Worm (Caenorhabditis elegans): ENCODE results near the gene ZK1240.6.

Gene ZK1240.6

ce11 chrII:2302330-2302729, 20.4 kb downstream of the ZK1240.6 start, which contains the start of gene B0281.6:
TSS of gene B0281.6 (minus strand) at chrII:2302430.
- TF ChIP-seq ztf-1 (GFP tag; conservative IDR thresholded peaks at IDR 0.05) (no peak), mdl-1 (tag; optimal IDR thresholded peaks at IDR 0.05) (no peak), egl-27 (tag; optimal IDR thresholded peaks at IDR 0.05) (no peak), nhr-11 (tag; optimal IDR thresholded peaks at IDR 0.05) (no peak), elt-1 (tag; optimal IDR thresholded peaks at IDR 0.05) (no peak), ztf-11 (tag; optimal IDR thresholded peaks at IDR 0.05) (no peak), peb-1 (tag; optimal IDR thresholded peaks at IDR 0.05) (no peak), R02D3.7 (tag; optimal IDR thresholded peaks at IDR 0.05) (no peak), fos-1 (tag; optimal IDR thresholded peaks at IDR 0.05) (no peak), sem-4 (tag; optimal IDR thresholded peaks at IDR 0.05) (no peak), ceh-82 (tag; optimal IDR thresholded peaks at IDR 0.05) (no peak), skn-1 (tag; optimal IDR thresholded peaks at IDR 0.05) (no peak), zag-1 (tag; optimal IDR thresholded peaks at IDR 0.05) (no peak), mbf-1 (tag; optimal IDR thresholded peaks at IDR 0.05) (no peak), blmp-1 (tag; optimal IDR thresholded peaks at IDR 0.05; ENCODE audit: insufficient read depth) (no peak)

DNA sequence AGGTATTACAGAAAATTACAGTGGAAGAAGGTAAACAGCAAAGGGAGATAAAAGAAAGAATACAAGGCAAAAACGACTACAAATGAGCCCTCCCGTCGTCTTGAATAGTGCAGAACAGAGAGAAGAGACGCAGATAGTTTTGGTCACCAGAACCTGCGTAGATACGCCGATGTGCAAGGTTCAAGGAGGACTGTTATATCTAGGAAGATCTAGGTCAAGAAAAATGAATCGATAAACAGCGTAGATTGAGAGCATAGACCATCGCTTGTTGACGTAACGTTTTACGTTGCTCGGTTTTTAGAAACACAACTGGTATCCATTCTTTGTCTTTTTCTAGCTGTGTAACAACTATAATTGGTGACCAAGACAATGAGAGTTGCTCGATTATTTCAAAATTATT, 21.8 kb downstream of the ZK1240.6 start, which contains the start of gene B0281.5:
B0281.5 (minus strand) TSS at position 101 of the 400 bp plus-strand sequence.
- no peak for TF ChIP-seq sma-3 (GFP tag; optimal IDR thresholded peaks at IDR 0.05)
- TF ChIP-seq nhr-21 (tag; optimal IDR thresholded peaks at IDR 0.05): no peak
- TF ChIP-seq ztf-4 (tag; optimal IDR thresholded peaks at IDR 0.05): no peak
- TF ChIP-seq fos-1 (tag; optimal IDR thresholded peaks at IDR 0.05): no peak
- no peak for TF ChIP-seq lsy-2 (tag; optimal IDR thresholded peaks at IDR 0.05)
- no peak for TF ChIP-seq unc-39 (tag; optimal IDR thresholded peaks at IDR 0.05)
- no peak for TF ChIP-seq nhr-237 (tag; optimal IDR thresholded peaks at IDR 0.05)
- TF ChIP-seq nhr-6 (tag; optimal IDR thresholded peaks at IDR 0.05): no peak
- no peak for TF ChIP-seq sma-9 (GFP tag; optimal IDR thresholded peaks at IDR 0.05)
- no peak for TF ChIP-seq sma-9 (tag; optimal IDR thresholded peaks at IDR 0.05)
- TF ChIP-seq dmd-4 (tag; optimal IDR thresholded peaks at IDR 0.05): no peak
- TF ChIP-seq ztf-1 (GFP tag; conservative IDR thresholded peaks at IDR 0.05): no peak
- no peak for TF ChIP-seq F13H6.1 (tag; optimal IDR thresholded peaks at IDR 0.05)
- TF ChIP-seq lin-39 (tag; optimal IDR thresholded peaks at IDR 0.05): no peak
- TF ChIP-seq blmp-1 (tag; optimal IDR thresholded peaks at IDR 0.05; ENCODE audit: insufficient read depth): no peak
- no peak for TF ChIP-seq nhr-129 (tag; optimal IDR thresholded peaks at IDR 0.05)

- TF ChIP-seq elt-1 (tag; optimal IDR thresholded peaks at IDR 0.05) (no peak), sem-4 (tag; optimal IDR thresholded peaks at IDR 0.05) (no peak), blmp-1 (tag; optimal IDR thresholded peaks at IDR 0.05; ENCODE audit: insufficient read depth) (no peak), gmeb-1 (tag; optimal IDR thresholded peaks at IDR 0.05) (no peak), elt-3 (tag; optimal IDR thresholded peaks at IDR 0.05) (no peak), aly-2 (tag; optimal IDR thresholded peaks at IDR 0.05) (no peak), ZK546.5 (tag; optimal IDR thresholded peaks at IDR 0.05) (no peak), mdl-1 (tag; optimal IDR thresholded peaks at IDR 0.05) (no peak), C34F6.9 (tag; optimal IDR thresholded peaks at IDR 0.05) (no peak), nhr-23 (tag; optimal IDR thresholded peaks at IDR 0.05) (no peak), R02D3.7 (tag; optimal IDR thresholded peaks at IDR 0.05) (no peak), snpc-4 (tag; optimal IDR thresholded peaks at IDR 0.05) (no peak), ztf-1 (GFP tag; conservative IDR thresholded peaks at IDR 0.05) (no peak), fos-1 (tag; optimal IDR thresholded peaks at IDR 0.05) (no peak), egl-27 (tag; optimal IDR thresholded peaks at IDR 0.05) (no peak)
Measured at ce11 chrII:2298742-2299141, 24.0 kb downstream of the ZK1240.6 start, which contains the start of gene B0281.4. TSS of gene B0281.4 (minus strand) at chrII:2298842.

ce11 chrII:2295817-2296315, 26.8 kb downstream of the ZK1240.6 start, which contains the start of gene fbxc-25:
TSS of gene fbxc-25 (minus strand) at chrII:2296265.
- TF ChIP-seq ama-1 (optimal IDR thresholded peaks at IDR 0.05) (no peak), egl-27 (tag; optimal IDR thresholded peaks at IDR 0.05) (no peak), nhr-11 (tag; optimal IDR thresholded peaks at IDR 0.05) (no peak), lin-39 (tag; optimal IDR thresholded peaks at IDR 0.05) (no peak), nhr-10 (tag; optimal IDR thresholded peaks at IDR 0.05) (no peak), lin-13 (GFP tag; optimal IDR thresholded peaks at IDR 0.05) (no peak), R02D3.7 (tag; optimal IDR thresholded peaks at IDR 0.05) (no peak), elt-1 (tag; optimal IDR thresholded peaks at IDR 0.05) (no peak), dmd-4 (tag; optimal IDR thresholded peaks at IDR 0.05) (no peak), C34F6.9 (tag; optimal IDR thresholded peaks at IDR 0.05) (no peak), unc-62 (GFP tag; optimal IDR thresholded peaks at IDR 0.05) (no peak), ztf-11 (tag; optimal IDR thresholded peaks at IDR 0.05) (no peak), lin-11 (tag; optimal IDR thresholded peaks at IDR 0.05) (no peak), ZK546.5 (tag; optimal IDR thresholded peaks at IDR 0.05) (no peak), skn-1 (tag; optimal IDR thresholded peaks at IDR 0.05) (no peak), sem-4 (tag; optimal IDR thresholded peaks at IDR 0.05) (no peak)
